Worm (Caenorhabditis elegans) whole organism, midembryonic: ENCODE measurements around the gene F49E12.12.

Source experiments
- cog-1 ChIP-seq: sonication (generic microtip); optimal IDR thresholded peaks from 2 replicates; lab custom pipeline; 2016; ENCODE audit warnings: missing genetic modification characterization, missing compliant biosample characterization
- flt-1 ChIP-seq: fragments of 200-800 bp; sonication (Bioruptor generic); IDR thresholded peaks from 2 replicates; pipeline ENCODE4 v1.3.6; 2022; ENCODE audit warnings: missing genetic modification characterization, missing compliant biosample characterization
- med-1 ChIP-seq: sonication (generic microtip); optimal IDR thresholded peaks from 2 replicates; lab custom pipeline; 2017; ENCODE audit warnings: missing genetic modification characterization, mild to moderate bottlenecking, missing compliant biosample characterization, antibody characterized with exemption, missing genetic modification reagents; ENCODE audit not compliant: insufficient read depth
- ref-1 ChIP-seq: fragments of 200-800 bp; sonication (Bioruptor generic); conservative IDR thresholded peaks from 2 replicates; pipeline ENCODE4 v1.3.6; 2022; ENCODE audit warnings: missing genetic modification reagents, missing genetic modification characterization, missing compliant biosample characterization
- tab-1 ChIP-seq: fragments of 200-800 bp; sonication (Bioruptor generic); IDR thresholded peaks from 2 replicates; pipeline ENCODE4 v1.3.6; 2022; ENCODE audit warnings: missing genetic modification characterization, missing compliant biosample characterization

- no peak for TF ChIP-seq cog-1 (tag; lab: Kevin White, UChicago)
- TF ChIP-seq flt-1 (GFP tag; lab: Robert Waterston, UW), result no peak
- TF ChIP-seq med-1, result no peak
- TF ChIP-seq ref-1 (GFP tag; lab: Robert Waterston, UW), result no peak
- TF ChIP-seq tab-1 (GFP tag; lab: Robert Waterston, UW), result no peak
Measured at ce11 chrII:8359350-8359749, 21.9 kb upstream of the F49E12.12 start, which contains the start of gene col-77.
